Worm (Caenorhabditis elegans): ENCODE measurements around the gene slc-25A18.2.

Gene slc-25A18.2

ce11 chrIV:7512617-7513233, 37.9 kb downstream of the slc-25A18.2 start, which contains the start of the genes plc-4 and R05G6.4:
Gene plc-4 (minus strand): TSS chrIV:7512667.
Gene R05G6.4 (plus strand): TSS chrIV:7513233.
- TF ChIP-seq ref-1 (GFP tag; conservative IDR thresholded peaks at IDR 0.05), result no peak
- TF ChIP-seq ztf-23 (GFP tag; IDR thresholded peaks at IDR 0.05), result no peak
- TF ChIP-seq klf-2 (GFP tag; conservative IDR thresholded peaks at IDR 0.05), result no peak
- no peak for TF ChIP-seq cog-1 (tag; optimal IDR thresholded peaks at IDR 0.05)
- no peak for TF ChIP-seq tab-1 (GFP tag; IDR thresholded peaks at IDR 0.05)
- no peak for TF ChIP-seq med-1 (GFP tag; optimal IDR thresholded peaks at IDR 0.05; ENCODE audit: insufficient read depth)
- TF ChIP-seq T22C8.4 (GFP tag; IDR thresholded peaks at IDR 0.05), result no peak
- no peak for TF ChIP-seq flt-1 (GFP tag; IDR thresholded peaks at IDR 0.05)
- no peak for TF ChIP-seq ztf-29 (GFP tag; IDR thresholded peaks at IDR 0.05)

DNA sequence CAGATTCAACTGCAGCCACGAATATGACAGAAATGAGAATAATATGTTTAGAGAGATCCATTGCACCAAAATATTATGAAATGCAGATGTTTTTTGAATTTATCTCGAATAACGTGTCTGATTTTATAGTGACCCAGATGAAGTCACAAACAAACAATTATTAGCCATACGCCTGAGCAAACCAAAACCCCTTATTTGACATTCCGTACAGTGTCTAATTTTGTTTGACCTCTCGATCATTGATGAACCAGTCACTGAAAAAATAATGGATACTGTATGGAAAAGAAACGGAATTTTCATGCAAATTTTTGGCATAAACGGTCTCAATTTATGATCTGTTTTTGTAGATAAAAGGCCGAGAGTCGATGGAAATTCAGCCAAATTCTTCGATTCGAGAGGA, 41.3 kb downstream of the slc-25A18.2 start, which contains the start of the genes R05G6.9 and R05G6.3:
Gene R05G6.9 (minus strand): TSS at position 101 of the 400 bp plus-strand sequence.
Gene R05G6.3 (plus strand): TSS at position 386 of the 400 bp plus-strand sequence.
- TF ChIP-seq med-1 (GFP tag; optimal IDR thresholded peaks at IDR 0.05; ENCODE audit: insufficient read depth) (no peak), klf-2 (GFP tag; conservative IDR thresholded peaks at IDR 0.05) (no peak), cog-1 (tag; optimal IDR thresholded peaks at IDR 0.05) (no peak), ztf-23 (GFP tag; IDR thresholded peaks at IDR 0.05) (no peak), flt-1 (GFP tag; IDR thresholded peaks at IDR 0.05) (no peak), T22C8.4 (GFP tag; IDR thresholded peaks at IDR 0.05) (no peak), ref-1 (GFP tag; conservative IDR thresholded peaks at IDR 0.05) (no peak), tab-1 (GFP tag; IDR thresholded peaks at IDR 0.05) (no peak), ztf-29 (GFP tag; IDR thresholded peaks at IDR 0.05) (no peak)

ce11 chrIV:7520258-7520657, 45.4 kb downstream of the slc-25A18.2 start:
- TF ChIP-seq cog-1 (tag; optimal IDR thresholded peaks at IDR 0.05) (no peak), T22C8.4 (GFP tag; IDR thresholded peaks at IDR 0.05) (no peak), ztf-23 (GFP tag; IDR thresholded peaks at IDR 0.05) (no peak), ztf-29 (GFP tag; IDR thresholded peaks at IDR 0.05) (no peak), tab-1 (GFP tag; IDR thresholded peaks at IDR 0.05) (no peak), med-1 (GFP tag; optimal IDR thresholded peaks at IDR 0.05; ENCODE audit: insufficient read depth) (no peak), flt-1 (GFP tag; IDR thresholded peaks at IDR 0.05) (no peak), klf-2 (GFP tag; conservative IDR thresholded peaks at IDR 0.05) (no peak), ref-1 (GFP tag; conservative IDR thresholded peaks at IDR 0.05) (no peak)

DNA sequence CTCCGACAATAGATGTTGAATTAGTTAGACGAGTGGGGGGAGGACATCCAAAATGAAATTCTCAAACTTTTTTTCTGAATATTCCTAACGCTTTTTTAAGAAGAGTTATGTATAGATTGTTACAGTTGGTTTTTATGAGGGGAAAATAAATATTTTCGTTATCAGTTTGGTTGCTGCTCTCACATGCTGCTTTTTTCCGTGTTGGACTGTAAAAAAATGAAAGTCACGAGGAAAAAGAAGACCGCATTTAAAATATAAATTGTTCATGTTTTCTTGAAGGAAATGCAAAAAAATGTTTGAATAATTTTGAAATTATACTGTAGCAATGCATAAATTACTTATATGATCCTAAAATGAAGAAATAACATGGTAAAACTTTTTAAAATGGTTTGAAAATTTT, 46.0 kb downstream of the slc-25A18.2 start:
- TF ChIP-seq T22C8.4 (GFP tag; IDR thresholded peaks at IDR 0.05) (no peak), ztf-23 (GFP tag; IDR thresholded peaks at IDR 0.05) (no peak), ztf-29 (GFP tag; IDR thresholded peaks at IDR 0.05) (no peak), cog-1 (tag; optimal IDR thresholded peaks at IDR 0.05) (no peak), tab-1 (GFP tag; IDR thresholded peaks at IDR 0.05) (no peak), med-1 (GFP tag; optimal IDR thresholded peaks at IDR 0.05; ENCODE audit: insufficient read depth) (no peak), ref-1 (GFP tag; conservative IDR thresholded peaks at IDR 0.05) (no peak), flt-1 (GFP tag; IDR thresholded peaks at IDR 0.05) (no peak), klf-2 (GFP tag; conservative IDR thresholded peaks at IDR 0.05) (no peak)

DNA sequence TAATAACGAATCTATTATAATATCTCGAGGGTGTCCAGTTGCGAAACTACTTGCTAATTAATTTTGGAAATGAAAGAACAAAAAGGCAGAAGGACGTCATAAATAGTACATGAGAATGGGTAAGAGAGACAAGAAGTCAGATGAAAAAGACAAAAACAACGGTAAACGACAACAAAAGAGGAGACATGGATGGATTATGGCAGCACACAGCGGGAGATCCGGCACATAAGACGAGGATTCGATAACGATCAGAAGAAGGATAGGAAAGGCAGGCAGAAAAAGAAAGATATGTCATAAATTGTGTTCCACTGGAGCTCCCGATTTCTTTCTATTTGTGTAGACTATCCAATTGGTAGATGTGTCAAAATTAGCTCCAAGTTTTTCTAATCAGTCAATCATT, 46.8 kb downstream of the slc-25A18.2 start:
- TF ChIP-seq tab-1 (GFP tag; IDR thresholded peaks at IDR 0.05) (no peak), ztf-29 (GFP tag; IDR thresholded peaks at IDR 0.05) (no peak), med-1 (GFP tag; optimal IDR thresholded peaks at IDR 0.05; ENCODE audit: insufficient read depth) (no peak), flt-1 (GFP tag; IDR thresholded peaks at IDR 0.05) (no peak), klf-2 (GFP tag; conservative IDR thresholded peaks at IDR 0.05) (no peak), T22C8.4 (GFP tag; IDR thresholded peaks at IDR 0.05) (no peak), cog-1 (tag; optimal IDR thresholded peaks at IDR 0.05) (no peak), ref-1 (GFP tag; conservative IDR thresholded peaks at IDR 0.05) (no peak), ztf-23 (GFP tag; IDR thresholded peaks at IDR 0.05) (no peak)

ce11 chrIV:7523744-7524143, 48.9 kb downstream of the slc-25A18.2 start:
- no peak for TF ChIP-seq klf-2 (GFP tag; conservative IDR thresholded peaks at IDR 0.05)
- TF ChIP-seq cog-1 (tag; optimal IDR thresholded peaks at IDR 0.05), result no peak
- TF ChIP-seq ztf-29 (GFP tag; IDR thresholded peaks at IDR 0.05), result no peak
- TF ChIP-seq flt-1 (GFP tag; IDR thresholded peaks at IDR 0.05), result no peak
- TF ChIP-seq med-1 (GFP tag; optimal IDR thresholded peaks at IDR 0.05; ENCODE audit: insufficient read depth), result no peak
- TF ChIP-seq ref-1 (GFP tag; conservative IDR thresholded peaks at IDR 0.05), result no peak
- TF ChIP-seq tab-1 (GFP tag; IDR thresholded peaks at IDR 0.05), result no peak
- TF ChIP-seq ztf-23 (GFP tag; IDR thresholded peaks at IDR 0.05), result no peak
- TF ChIP-seq T22C8.4 (GFP tag; IDR thresholded peaks at IDR 0.05), result no peak
